Fruit fly (Drosophila melanogaster) whole organism, prepupa: ENCODE measurements around the gene CG5418.

Experiments
- Blimp-1 ChIP-seq: fragments of 200-800 bp; sonication (Bioruptor generic); optimal IDR thresholded peaks from 3 replicates; lab custom pipeline; 2017; ENCODE audit warnings: missing biosample characterization, missing genetic modification characterization, mild to moderate bottlenecking, moderate library complexity, missing genetic modification reagents
- CG10631 ChIP-seq: fragments of 200-800 bp; sonication (Bioruptor generic); optimal IDR thresholded peaks from 2 replicates; lab custom pipeline; 2016; ENCODE audit warnings: missing biosample characterization, missing genetic modification characterization
- CG11762 ChIP-seq: fragments of 200-800 bp; sonication (Bioruptor generic); optimal IDR thresholded peaks from 3 replicates; lab custom pipeline; 2016; ENCODE audit warnings: missing biosample characterization, missing genetic modification characterization; ENCODE audit not compliant: insufficient read depth
- CG15336 ChIP-seq: fragments of 200-800 bp; sonication (Bioruptor generic); IDR thresholded peaks from 2 replicates; pipeline ENCODE4 v1.3.6; 2022; ENCODE audit warnings: missing biosample characterization, missing genetic modification characterization
- CG31627 ChIP-seq: fragments of 200-800 bp; sonication (Bioruptor generic); optimal IDR thresholded peaks from 3 replicates; lab custom pipeline; 2016; ENCODE audit warnings: missing biosample characterization, missing genetic modification characterization
- CG32006 ChIP-seq: fragments of 200-800 bp; sonication (Bioruptor generic); optimal IDR thresholded peaks from 3 replicates; lab custom pipeline; 2017; ENCODE audit warnings: missing biosample characterization, mild to moderate bottlenecking, missing genetic modification characterization
- CG3919 ChIP-seq: fragments of 200-800 bp; sonication (Bioruptor generic); optimal IDR thresholded peaks from 3 replicates; lab custom pipeline; 2016; ENCODE audit warnings: missing biosample characterization, missing genetic modification characterization
- CG6163 ChIP-seq: fragments of 200-800 bp; sonication (Bioruptor generic); IDR thresholded peaks from 3 replicates; pipeline ENCODE4 v1.3.6; 2022; ENCODE audit warnings: missing biosample characterization, missing genetic modification characterization
- CG6792 ChIP-seq: fragments of 200-800 bp; sonication (Bioruptor generic); optimal IDR thresholded peaks from 3 replicates; lab custom pipeline; 2016; ENCODE audit warnings: missing biosample characterization, missing genetic modification characterization
- CG6808 ChIP-seq: fragments of 200-800 bp; sonication (Bioruptor generic); optimal IDR thresholded peaks from 3 replicates; lab custom pipeline; 2017; ENCODE audit warnings: missing biosample characterization, missing genetic modification characterization, mild to moderate bottlenecking, moderate library complexity, missing genetic modification reagents
- CG6854 ChIP-seq: fragments of 200-800 bp; sonication (Bioruptor generic); optimal IDR thresholded peaks from 2 replicates; lab custom pipeline; 2017; ENCODE audit warnings: missing biosample characterization, mild to moderate bottlenecking, missing genetic modification characterization
- CG8119 ChIP-seq: fragments of 200-800 bp; sonication (Bioruptor generic); IDR thresholded peaks from 3 replicates; pipeline ENCODE4 v1.3.6; 2022; ENCODE audit warnings: missing biosample characterization, missing genetic modification characterization
- CG8319 ChIP-seq: fragments of 200-800 bp; sonication (Bioruptor generic); optimal IDR thresholded peaks from 3 replicates; lab custom pipeline; 2016; ENCODE audit warnings: missing biosample characterization, missing genetic modification characterization
- CG8632 ChIP-seq: fragments of 200-800 bp; sonication (Bioruptor generic); optimal IDR thresholded peaks from 3 replicates; lab custom pipeline; 2016; ENCODE audit warnings: missing biosample characterization, missing genetic modification characterization
- Eip78C ChIP-seq: fragments of 200-800 bp; sonication (Bioruptor generic); peaks from one replicate; lab custom pipeline; 2016; ENCODE audit warnings: missing biosample characterization, missing genetic modification characterization
- Eip93F ChIP-seq: fragments of 200-800 bp; sonication (Bioruptor generic); optimal IDR thresholded peaks from 2 replicates; lab custom pipeline; 2016; ENCODE audit warnings: missing biosample characterization, mild to moderate bottlenecking, missing genetic modification characterization
- Gug ChIP-seq: fragments of 200-800 bp; sonication (Bioruptor generic); IDR thresholded peaks from 2 replicates; pipeline ENCODE4 v1.3.6; 2022; ENCODE audit warnings: missing biosample characterization, missing genetic modification characterization
- Hr38 ChIP-seq: sonication (Bioruptor generic); optimal IDR thresholded peaks from 2 replicates; lab custom pipeline; 2016; ENCODE audit warnings: missing biosample characterization, missing genetic modification characterization
- Hr39 ChIP-seq: fragments of 200-800 bp; sonication (Bioruptor generic); optimal IDR thresholded peaks from 2 replicates; lab custom pipeline; 2016; ENCODE audit warnings: missing biosample characterization, missing genetic modification characterization
- Met ChIP-seq: fragments of 200-800 bp; sonication (Bioruptor generic); optimal IDR thresholded peaks from 3 replicates; lab custom pipeline; 2016; ENCODE audit warnings: missing biosample characterization, missing genetic modification characterization
- OdsH ChIP-seq: fragments of 200-800 bp; sonication (Bioruptor generic); optimal IDR thresholded peaks from 3 replicates; lab custom pipeline; 2016; ENCODE audit warnings: missing biosample characterization, missing genetic modification characterization
- Smox ChIP-seq: fragments of 200-800 bp; sonication (Bioruptor generic); optimal IDR thresholded peaks from 3 replicates; lab custom pipeline; 2016; ENCODE audit warnings: missing biosample characterization, missing genetic modification characterization
- Sox15 ChIP-seq: fragments of 200-800 bp; sonication (Bioruptor generic); optimal IDR thresholded peaks from 3 replicates; lab custom pipeline; 2016; ENCODE audit warnings: missing biosample characterization, missing genetic modification characterization
- achi ChIP-seq: fragments of 200-800 bp; sonication (Bioruptor generic); optimal IDR thresholded peaks from 3 replicates; lab custom pipeline; 2016; ENCODE audit warnings: missing biosample characterization, missing genetic modification characterization
- acj6 ChIP-seq: fragments of 200-800 bp; sonication (Bioruptor generic); optimal IDR thresholded peaks from 3 replicates; lab custom pipeline; 2016; ENCODE audit warnings: missing biosample characterization, missing genetic modification characterization
- cyc ChIP-seq: fragments of 200-800 bp; sonication (Bioruptor generic); optimal IDR thresholded peaks from 3 replicates; lab custom pipeline; 2016; ENCODE audit warnings: missing biosample characterization, missing genetic modification characterization
- esn ChIP-seq: fragments of 200-800 bp; sonication (Bioruptor generic); optimal IDR thresholded peaks from 2 replicates; lab custom pipeline; 2016; ENCODE audit warnings: missing biosample characterization, mild to moderate bottlenecking, missing genetic modification characterization, moderate library complexity
- fd59A ChIP-seq: fragments of 200-800 bp; sonication (Bioruptor generic); optimal IDR thresholded peaks from 2 replicates; lab custom pipeline; 2017; ENCODE audit warnings: missing biosample characterization, mild to moderate bottlenecking, missing genetic modification characterization, missing genetic modification reagents
- fd85E ChIP-seq: fragments of 200-800 bp; sonication (Bioruptor generic); optimal IDR thresholded peaks from 3 replicates; lab custom pipeline; 2016; ENCODE audit warnings: missing biosample characterization, missing genetic modification characterization
- fkh ChIP-seq: fragments of 200-800 bp; sonication (Bioruptor generic); optimal IDR thresholded peaks from 3 replicates; lab custom pipeline; 2017; ENCODE audit warnings: missing biosample characterization, mild to moderate bottlenecking, missing genetic modification characterization, moderate library complexity
- lz ChIP-seq: fragments of 200-800 bp; sonication (Bioruptor generic); optimal IDR thresholded peaks from 3 replicates; lab custom pipeline; 2016; ENCODE audit warnings: missing biosample characterization, missing genetic modification characterization
- net ChIP-seq: fragments of 200-800 bp; sonication (Bioruptor generic); optimal IDR thresholded peaks from 3 replicates; lab custom pipeline; 2016; ENCODE audit warnings: missing biosample characterization, missing genetic modification characterization
- salr ChIP-seq, 2 experiments: fragments of 200-800 bp; sonication (Bioruptor generic); optimal IDR thresholded peaks; 3 replicates each; lab custom pipeline; 2016 to 2018; ENCODE audit warnings: missing biosample characterization in 2 of 2, missing genetic modification characterization in 2 of 2, mild to moderate bottlenecking in 1 of 2
- spab ChIP-seq: fragments of 200-800 bp; sonication (Bioruptor generic); optimal IDR thresholded peaks from 2 replicates; lab custom pipeline; 2017; ENCODE audit warnings: missing biosample characterization, mild to moderate bottlenecking, missing genetic modification characterization, missing genetic modification reagents
- topi ChIP-seq: fragments of 200-800 bp; sonication (Bioruptor generic); optimal IDR thresholded peaks from 3 replicates; lab custom pipeline; 2016; ENCODE audit warnings: missing biosample characterization, missing genetic modification characterization
- vri ChIP-seq: fragments of 200-800 bp; sonication (Bioruptor generic); optimal IDR thresholded peaks from 3 replicates; lab custom pipeline; 2016; ENCODE audit warnings: missing biosample characterization, mild to moderate bottlenecking, missing genetic modification characterization

CG5418 gene

dm6 chr2L:12481758-12482157 is 28.7 kb upstream of the CG5418 start:
- TF ChIP-seq Hr39 (GFP tag; lab: Kevin White, UChicago) (no peak), fkh (GFP tag; lab: Kevin White, UChicago) (no peak), fd85E (GFP tag; lab: Kevin White, UChicago) (no peak), fd59A (GFP tag; lab: Kevin White, UChicago) (no peak), CG10631 (GFP tag; lab: Kevin White, UChicago) (no peak), acj6 (GFP tag; lab: Kevin White, UChicago) (no peak)
- TF ChIP-seq, all 60 proteins: peak for 0

DNA sequence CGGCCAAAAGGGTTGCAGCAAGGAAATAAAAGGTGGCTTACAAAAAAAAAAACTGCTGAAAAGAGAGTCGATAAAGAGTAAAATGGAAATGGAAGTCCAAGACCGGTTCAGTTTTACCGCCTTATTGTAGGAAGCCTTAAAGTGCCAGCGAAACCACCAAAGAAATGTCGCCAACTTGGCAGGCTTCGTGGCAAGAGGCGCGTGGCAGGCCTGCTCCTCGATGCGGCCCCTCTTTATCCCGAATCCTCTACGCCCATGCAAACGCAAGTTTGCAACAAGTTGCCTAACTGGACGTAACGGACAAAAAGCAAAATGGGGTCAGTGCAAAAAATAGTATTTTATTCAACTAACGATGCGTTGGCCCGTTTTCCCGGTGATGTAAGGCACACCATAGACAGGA is 27.8 kb upstream of the CG5418 start:
- TF ChIP-seq CG8119 (GFP tag; lab: Robert Waterston, UW) (0 out of 3 replicates have a peak, but pooled peaks have one; percentile 19), cyc (GFP tag; lab: Kevin White, UChicago) (no peak), CG6792 (no peak), Eip78C (GFP tag; lab: Kevin White, UChicago) (peak; percentile 15), esn (no peak), CG15336 (GFP tag; lab: Robert Waterston, UW) (0 out of 2 replicates have a peak, but pooled peaks have one; percentile 16), Smox (GFP tag; lab: Kevin White, UChicago) (no peak), CG3919 (GFP tag; lab: Kevin White, UChicago) (peak; percentile 4), topi (no peak), CG31627 (no peak), CG8319 (no peak), Gug (GFP tag; lab: Robert Waterston, UW) (no peak), net (GFP tag; lab: Kevin White, UChicago) (no peak), CG6163 (GFP tag; lab: Robert Waterston, UW) (0 out of 3 replicates have a peak, but pooled peaks have one; percentile 57)

DNA sequence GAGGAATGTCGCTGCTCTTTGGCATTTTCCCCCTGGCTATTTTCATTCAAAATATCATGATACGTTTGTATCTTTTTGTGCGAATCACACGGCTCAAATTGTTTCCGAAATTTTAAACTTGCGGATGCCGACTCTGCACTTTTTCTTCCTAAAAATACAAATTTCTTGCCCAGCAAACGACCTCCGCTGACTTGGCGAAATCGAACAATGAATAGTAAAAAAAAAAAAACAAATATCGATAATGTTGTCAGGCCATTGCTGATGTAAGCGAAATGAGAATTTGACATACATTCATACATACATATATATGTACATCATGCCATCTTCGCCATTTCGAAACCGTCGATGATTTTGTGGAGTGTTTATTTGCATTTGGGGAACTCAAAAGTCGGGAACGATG is 27.0 kb upstream of the CG5418 start:
- TF ChIP-seq fd59A (GFP tag; lab: Kevin White, UChicago) (no peak), CG6163 (GFP tag; lab: Robert Waterston, UW) (0 out of 3 replicates have a peak, but pooled peaks have one; percentile 14), Met (GFP tag; lab: Kevin White, UChicago) (no peak), Hr38 (no peak), lz (GFP tag; lab: Kevin White, UChicago) (no peak), salr (GFP tag; optimal IDR thresholded peaks at IDR 0.05; lab: Kevin White, UChicago) (no peak), CG31627 (no peak), spab (GFP tag; lab: Kevin White, UChicago) (no peak)

DNA sequence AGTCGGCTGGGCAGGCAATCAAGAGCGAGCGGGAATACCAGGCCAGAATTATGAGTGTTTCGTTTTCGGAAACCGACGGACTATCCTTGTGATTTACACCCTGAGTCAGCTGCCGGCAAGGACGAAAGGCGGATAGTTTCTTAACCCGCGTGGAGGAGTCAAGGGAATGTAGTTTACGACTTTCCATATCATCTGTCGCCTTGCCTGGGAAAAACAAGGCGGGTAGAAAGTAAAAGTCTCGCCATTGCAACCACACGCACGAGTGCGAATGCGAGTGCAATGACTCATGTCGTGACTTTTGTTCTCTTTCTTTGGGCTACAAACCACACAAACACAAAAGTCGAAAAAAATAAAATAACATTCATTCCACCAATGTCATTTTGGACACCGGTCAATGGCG is 25.5 kb upstream of the CG5418 start:
- TF ChIP-seq Eip93F (GFP tag; lab: Kevin White, UChicago) (peak; percentile 36), fkh (GFP tag; lab: Kevin White, UChicago) (no peak), CG8632 (GFP tag; lab: Kevin White, UChicago) (no peak), Sox15 (no peak), Blimp-1 (peak; percentile 51), CG6808 (GFP tag; lab: Kevin White, UChicago) (no peak), CG6163 (GFP tag; lab: Robert Waterston, UW) (no peak), CG32006 (GFP tag; lab: Kevin White, UChicago) (no peak), Eip78C (GFP tag; lab: Kevin White, UChicago) (peak; percentile 18)

DNA sequence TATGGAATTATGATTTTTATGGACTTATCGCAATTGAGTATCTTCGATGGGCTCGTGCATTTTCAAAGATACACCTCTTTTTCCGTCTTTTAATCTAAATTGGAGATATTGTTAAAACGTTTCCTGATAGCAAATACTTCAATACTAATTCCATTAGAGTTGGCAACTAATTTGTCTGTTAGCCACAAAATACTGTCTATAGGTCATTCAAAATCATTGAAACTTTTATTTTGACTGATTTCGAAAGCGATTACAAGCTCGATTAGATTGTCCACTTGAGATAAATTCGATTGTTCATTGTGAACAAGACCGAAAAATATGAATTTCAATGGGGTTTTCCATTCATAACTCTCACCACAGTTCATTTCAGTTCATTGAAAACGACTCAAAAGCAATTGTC is 23.1 kb upstream of the CG5418 start:
- no peak for TF ChIP-seq achi
- no peak for TF ChIP-seq esn
- peak; percentile 28 for TF ChIP-seq vri (GFP tag; lab: Kevin White, UChicago)
- no peak for TF ChIP-seq OdsH (GFP tag; lab: Kevin White, UChicago)
- TF ChIP-seq Sox15: no peak
- no peak for TF ChIP-seq CG6854 (GFP tag; lab: Kevin White, UChicago)
- no peak for TF ChIP-seq CG6792
- TF ChIP-seq CG11762 (GFP tag; lab: Kevin White, UChicago): no peak
